Fruit fly (Drosophila melanogaster) whole organism, embryonic: ENCODE results near the gene CG4461.

Experiments
- ATbp ChIP-seq: fragments of 200-800 bp; sonication (Bioruptor generic); optimal IDR thresholded peaks from 2 replicates; lab custom pipeline; 2017; ENCODE audit warnings: missing biosample characterization, mild to moderate bottlenecking, missing genetic modification characterization, missing genetic modification reagents
- Abd-B ChIP-seq: fragments of 200-800 bp; sonication (Bioruptor generic); optimal IDR thresholded peaks from 2 replicates; lab custom pipeline; 2018; ENCODE audit warnings: missing biosample characterization, mild to moderate bottlenecking, missing genetic modification characterization, moderate library complexity
- Adf1 ChIP-seq: fragments of 200-800 bp; sonication (Bioruptor generic); IDR thresholded peaks from 2 replicates; pipeline ENCODE4 v1.3.6; 2022; ENCODE audit warnings: missing biosample characterization, missing genetic modification characterization
- Awh ChIP-seq: fragments of 200-800 bp; sonication (Bioruptor generic); IDR thresholded peaks from 2 replicates; pipeline ENCODE4, ENCODE4 v1.3.6; 2022; ENCODE audit warnings: missing biosample characterization, missing genetic modification characterization
- CG10543 ChIP-seq: fragments of 200-800 bp; sonication (Bioruptor generic); optimal IDR thresholded peaks from 3 replicates; lab custom pipeline; 2017; ENCODE audit warnings: missing biosample characterization, mild to moderate bottlenecking, missing genetic modification characterization, moderate library complexity
- CG12769 ChIP-seq: fragments of 200-800 bp; sonication (Bioruptor generic); optimal IDR thresholded peaks from 2 replicates; lab custom pipeline; 2019; ENCODE audit warnings: missing biosample characterization, mild to moderate bottlenecking, missing genetic modification characterization, moderate library complexity
- CG13624 ChIP-seq: fragments of 200-800 bp; sonication (Bioruptor generic); optimal IDR thresholded peaks from 2 replicates; lab custom pipeline; 2016; ENCODE audit warnings: missing biosample characterization, missing genetic modification characterization
- CG1529 ChIP-seq: fragments of 200-800 bp; sonication (Bioruptor generic); optimal IDR thresholded peaks from 3 replicates; lab custom pipeline; 2018; ENCODE audit warnings: missing biosample characterization, missing genetic modification characterization
- CG1602 ChIP-seq: fragments of 200-800 bp; sonication (Bioruptor generic); optimal IDR thresholded peaks from 3 replicates; lab custom pipeline; 2016; ENCODE audit warnings: missing biosample characterization, missing genetic modification characterization
- CG16813 ChIP-seq: fragments of 200-800 bp; sonication (Bioruptor generic); IDR thresholded peaks from 3 replicates; pipeline ENCODE4 v1.3.6; 2022; ENCODE audit warnings: missing biosample characterization, missing genetic modification characterization; ENCODE audit not compliant: partially characterized antibody
- CG16863 ChIP-seq: fragments of 200-800 bp; sonication (Bioruptor generic); optimal IDR thresholded peaks from 3 replicates; lab custom pipeline; 2016; ENCODE audit warnings: missing biosample characterization, missing genetic modification characterization
- CG17802 ChIP-seq: fragments of 200-800 bp; sonication (Bioruptor generic); optimal IDR thresholded peaks from 2 replicates; lab custom pipeline; 2018; ENCODE audit warnings: missing biosample characterization, mild to moderate bottlenecking, missing genetic modification characterization, moderate library complexity
- CG18011 ChIP-seq: fragments of 200-800 bp; sonication (Bioruptor generic); optimal IDR thresholded peaks from 2 replicates; lab custom pipeline; 2017; ENCODE audit warnings: missing biosample characterization, missing genetic modification characterization, mild to moderate bottlenecking, moderate library complexity, missing genotype
- CG18599 ChIP-seq: fragments of 200-800 bp; sonication (Bioruptor generic); optimal IDR thresholded peaks from 3 replicates; lab custom pipeline; 2017; ENCODE audit warnings: missing biosample characterization, missing genetic modification characterization, mild to moderate bottlenecking, moderate library complexity, missing genetic modification reagents
- CG33213 ChIP-seq: fragments of 200-800 bp; sonication (Bioruptor generic); optimal IDR thresholded peaks from 3 replicates; lab custom pipeline; 2016; ENCODE audit warnings: missing biosample characterization, missing genetic modification characterization
- CG6791 ChIP-seq: fragments of 200-800 bp; sonication (Bioruptor generic); IDR thresholded peaks from 3 replicates; pipeline ENCODE4 v1.3.6; 2022; ENCODE audit warnings: missing biosample characterization, missing genetic modification characterization; ENCODE audit not compliant: partially characterized antibody
- CG7357 ChIP-seq: fragments of 200-800 bp; sonication (Bioruptor generic); IDR thresholded peaks from 3 replicates; pipeline ENCODE4 v1.3.6; 2022; ENCODE audit warnings: missing biosample characterization, missing genetic modification characterization
- CG7786 ChIP-seq: fragments of 200-800 bp; sonication (Bioruptor generic); optimal IDR thresholded peaks from 2 replicates; lab custom pipeline; 2016; ENCODE audit warnings: missing biosample characterization, missing genetic modification characterization
- CG9817 ChIP-seq: fragments of 200-800 bp; sonication (Bioruptor generic); optimal IDR thresholded peaks from 2 replicates; lab custom pipeline; 2018; ENCODE audit warnings: missing biosample characterization, mild to moderate bottlenecking, missing genetic modification characterization, moderate library complexity
- Dad ChIP-seq: fragments of 200-800 bp; sonication (Bioruptor generic); optimal IDR thresholded peaks from 3 replicates; lab custom pipeline; 2016; ENCODE audit warnings: missing biosample characterization, missing genetic modification characterization
- Dek ChIP-seq: fragments of 200-800 bp; sonication (Bioruptor generic); optimal IDR thresholded peaks from 3 replicates; lab custom pipeline; 2019; ENCODE audit warnings: missing biosample characterization, mild to moderate bottlenecking, missing genetic modification characterization, moderate library complexity
- Dp ChIP-seq: fragments of 200-800 bp; sonication (Bioruptor generic); optimal IDR thresholded peaks from 2 replicates; lab custom pipeline; 2018; ENCODE audit warnings: missing biosample characterization, mild to moderate bottlenecking, missing genetic modification characterization, moderate library complexity
- E2f2 ChIP-seq: fragments of 200-800 bp; sonication (Bioruptor generic); IDR thresholded peaks from 2 replicates; pipeline ENCODE4 v1.3.6; 2022; ENCODE audit warnings: missing biosample characterization, missing genetic modification characterization
- Fer3 ChIP-seq: fragments of 200-800 bp; sonication (Bioruptor generic); optimal IDR thresholded peaks from 2 replicates; lab custom pipeline; 2018; ENCODE audit warnings: missing biosample characterization, mild to moderate bottlenecking, missing genetic modification characterization, moderate library complexity
- Lim3 ChIP-seq: fragments of 200-800 bp; sonication (Bioruptor generic); IDR thresholded peaks from 2 replicates; pipeline ENCODE4 v1.3.6; 2022; ENCODE audit warnings: missing biosample characterization, missing genetic modification characterization
- Lpt ChIP-seq: fragments of >200 bp; optimal IDR thresholded peaks from 2 replicates; lab custom pipeline; 2018; ENCODE audit warnings: missing biosample characterization, missing genetic modification characterization
- Mes4 ChIP-seq: fragments of 200-800 bp; sonication (Bioruptor generic); optimal IDR thresholded peaks from 2 replicates; lab custom pipeline; 2016; ENCODE audit warnings: missing biosample characterization, missing genetic modification characterization
- Nf-YC ChIP-seq: fragments of 200-800 bp; optimal IDR thresholded peaks from 3 replicates; lab custom pipeline; 2019; ENCODE audit warnings: missing biosample characterization, mild to moderate bottlenecking, missing genetic modification characterization, moderate library complexity
- Poxn ChIP-seq: fragments of 200-800 bp; sonication (Bioruptor generic); IDR thresholded peaks from 2 replicates; pipeline ENCODE4 v1.3.6; 2022; ENCODE audit warnings: missing biosample characterization, missing genetic modification characterization
- Rfx ChIP-seq: fragments of 200-800 bp; sonication (Bioruptor generic); IDR thresholded peaks from 2 replicates; pipeline ENCODE4 v1.3.6; 2022; ENCODE audit warnings: missing biosample characterization, missing genetic modification characterization
- Sin3A ChIP-seq: fragments of >200 bp; optimal IDR thresholded peaks from 2 replicates; lab custom pipeline; 2018
- Sox102F ChIP-seq: fragments of 200-800 bp; sonication (Bioruptor generic); optimal IDR thresholded peaks from 2 replicates; lab custom pipeline; 2018; ENCODE audit warnings: missing biosample characterization, mild to moderate bottlenecking, missing genetic modification characterization, moderate library complexity
- Trl ChIP-seq, 3 experiments: fragments of >200 bp in 2 of 3; fragments of 200-800 bp in 1 of 3; sonication (Bioruptor generic) in 1 of 3; optimal IDR thresholded peaks; 2 replicates in 1 of 3; 3 replicates in 2 of 3; lab custom pipeline; 2016 to 2017; ENCODE audit warnings: missing biosample characterization in 1 of 3, missing genetic modification characterization in 1 of 3
- bigmax ChIP-seq: fragments of 200-800 bp; sonication (Bioruptor generic); optimal IDR thresholded peaks from 2 replicates; lab custom pipeline; 2018; ENCODE audit warnings: missing biosample characterization, mild to moderate bottlenecking, missing genetic modification characterization
- disco-r ChIP-seq: fragments of 200-800 bp; sonication (Bioruptor generic); optimal IDR thresholded peaks from 2 replicates; lab custom pipeline; 2016; ENCODE audit warnings: missing biosample characterization, missing genetic modification characterization
- esg ChIP-seq: fragments of 200-800 bp; sonication (Bioruptor generic); conservative IDR thresholded peaks from 2 replicates; pipeline ENCODE4 v1.3.6; 2022; ENCODE audit warnings: missing biosample characterization, missing genetic modification characterization
- gfzf ChIP-seq: fragments of 200-800 bp; sonication (Bioruptor generic); optimal IDR thresholded peaks from 2 replicates; lab custom pipeline; 2016; ENCODE audit warnings: missing biosample characterization, mild to moderate bottlenecking, missing genetic modification characterization, moderate library complexity
- inv ChIP-seq: fragments of 200-800 bp; sonication (Bioruptor generic); IDR thresholded peaks from 2 replicates; pipeline ENCODE4 v1.3.6; 2022; ENCODE audit warnings: missing biosample characterization, missing genetic modification characterization; ENCODE audit not compliant: partially characterized antibody
- lilli ChIP-seq: fragments of 200-800 bp; sonication (Bioruptor generic); optimal IDR thresholded peaks from 3 replicates; lab custom pipeline; 2016; ENCODE audit warnings: missing biosample characterization, missing genetic modification characterization
- mirr ChIP-seq: fragments of 200-800 bp; sonication (Bioruptor generic); optimal IDR thresholded peaks from 3 replicates; lab custom pipeline; 2018; ENCODE audit warnings: missing biosample characterization, mild to moderate bottlenecking, missing genetic modification characterization
- nerfin-1 ChIP-seq: fragments of 200-800 bp; sonication (Bioruptor generic); optimal IDR thresholded peaks from 3 replicates; lab custom pipeline; 2019; ENCODE audit warnings: missing biosample characterization, mild to moderate bottlenecking, missing genetic modification characterization, moderate library complexity
- ranshi ChIP-seq: fragments of 200-800 bp; sonication (Bioruptor generic); IDR thresholded peaks from 2 replicates; pipeline ENCODE4 v1.3.6; 2022; ENCODE audit warnings: missing biosample characterization, missing genetic modification characterization
- repo ChIP-seq: fragments of 200-800 bp; sonication (Bioruptor generic); optimal IDR thresholded peaks from 2 replicates; lab custom pipeline; 2016; ENCODE audit warnings: missing biosample characterization, missing genetic modification characterization
- sc ChIP-seq, 3 experiments: fragments of >200 bp in 2 of 3; fragments of 200-800 bp in 1 of 3; sonication (Bioruptor generic) in 1 of 3; optimal IDR thresholded peaks; 2 replicates in 2 of 3; 3 replicates in 1 of 3; lab custom pipeline; 2017; ENCODE audit warnings: mild to moderate bottlenecking in 1 of 3, missing biosample characterization in 1 of 3, missing genetic modification characterization in 1 of 3, missing genetic modification reagents in 1 of 3
- sd ChIP-seq: fragments of 200-800 bp; sonication (Bioruptor generic); optimal IDR thresholded peaks from 3 replicates; lab custom pipeline; 2018; ENCODE audit warnings: missing biosample characterization, mild to moderate bottlenecking, missing genetic modification characterization, moderate library complexity
- sna ChIP-seq: fragments of 200-800 bp; sonication (Bioruptor generic); IDR thresholded peaks from 2 replicates; pipeline ENCODE4 v1.3.6; 2022; ENCODE audit warnings: missing biosample characterization, missing genetic modification characterization; ENCODE audit not compliant: partially characterized antibody
- tgo ChIP-seq: fragments of 200-800 bp; sonication (Bioruptor generic); IDR thresholded peaks from 3 replicates; pipeline ENCODE4 v1.3.6; 2022; ENCODE audit warnings: missing biosample characterization, missing genetic modification characterization
- trem ChIP-seq: fragments of 200-800 bp; optimal IDR thresholded peaks from 3 replicates; lab custom pipeline; 2019; ENCODE audit warnings: missing biosample characterization, mild to moderate bottlenecking, missing genetic modification characterization, moderate library complexity

The CG4461 gene

dm6 chr3L:9377198-9378035, 2.2 kb downstream of the CG4461 start, which contains the start of gene Hsp26 (continued):
- TF ChIP-seq disco-r (peak; percentile 83), ATbp (GFP tag; lab: Kevin White, UChicago) (peak; percentile 87), CG16863 (GFP tag; lab: Kevin White, UChicago) (peak; percentile 88), CG12769 (tag; lab: Kevin White, UChicago) (peak; percentile 62), E2f2 (GFP tag; lab: Robert Waterston, UW) (peak; percentile 68; the same call in 1 of the 2 replicates), CG13624 (GFP tag; lab: Kevin White, UChicago) (peak; percentile 87), CG6791 (GFP tag; lab: Robert Waterston, UW) (no peak), inv (no peak), CG33213 (peak; percentile 72), Mes4 (GFP tag; lab: Kevin White, UChicago) (peak; percentile 88), CG18011 (GFP tag; lab: Kevin White, UChicago) (peak; percentile 62), nerfin-1 (tag; lab: Kevin White, UChicago) (peak; percentile 70), CG10543 (GFP tag; lab: Kevin White, UChicago) (peak; percentile 9), repo (GFP tag; lab: Kevin White, UChicago) (peak; percentile 69), Awh (GFP tag; lab: Robert Waterston, UW) (peak; percentile 75), ranshi (peak; percentile 80), CG7786 (GFP tag; lab: Kevin White, UChicago) (peak; percentile 83), CG7357 (GFP tag; lab: Robert Waterston, UW) (peak; percentile 61), CG1529 (GFP tag; lab: Kevin White, UChicago) (peak; percentile 81), mirr (GFP tag; lab: Kevin White, UChicago) (no peak), gfzf (GFP tag; lab: Kevin White, UChicago) (no peak), Dp (GFP tag; lab: Kevin White, UChicago) (no peak), esg (GFP tag; lab: Robert Waterston, UW) (peak; percentile 77), Rfx (GFP tag; lab: Robert Waterston, UW) (peak; percentile 83), bigmax (GFP tag; lab: Kevin White, UChicago) (peak; percentile 62), Dad (GFP tag; lab: Kevin White, UChicago) (peak; percentile 58), CG17802 (tag; lab: Kevin White, UChicago) (peak; percentile 27), lilli (peak; percentile 89), Lpt (GFP tag; lab: Kevin White, UChicago) (no peak), trem (tag; lab: Kevin White, UChicago) (peak; percentile 54), Nf-YC (peak; percentile 51), sd (peak; percentile 59), Trl (optimal IDR thresholded peaks at IDR 0.05; lab: Kevin White, UChicago) (peak; percentile 81 to 97), Trl (GFP tag; optimal IDR thresholded peaks at IDR 0.05; lab: Kevin White, UChicago) (peak; percentile 94), tgo (GFP tag; lab: Robert Waterston, UW) (peak; percentile 82), Abd-B (peak; percentile 37), sc (optimal IDR thresholded peaks at IDR 0.05; lab: Kevin White, UChicago) (no peak), sc (GFP tag; optimal IDR thresholded peaks at IDR 0.05; lab: Kevin White, UChicago) (peak; percentile 72), CG9817 (tag; lab: Kevin White, UChicago) (peak; percentile 52), Dek (tag; lab: Kevin White, UChicago) (peak; percentile 70), CG18599 (GFP tag; lab: Kevin White, UChicago) (peak; percentile 84), CG16813 (GFP tag; lab: Robert Waterston, UW) (no peak), Sox102F (GFP tag; lab: Kevin White, UChicago) (peak; percentile 90), Lim3 (no peak), CG1602 (peak; percentile 80), sna (no peak), Poxn (no peak), Fer3 (tag; lab: Kevin White, UChicago) (peak; percentile 65), Adf1 (GFP tag; lab: Robert Waterston, UW) (peak; percentile 56), Sin3A (lab: Kevin White, UChicago) (no peak)
